Worm (Caenorhabditis elegans): ENCODE measurements around the gene Y81B9A.3.

DNA sequence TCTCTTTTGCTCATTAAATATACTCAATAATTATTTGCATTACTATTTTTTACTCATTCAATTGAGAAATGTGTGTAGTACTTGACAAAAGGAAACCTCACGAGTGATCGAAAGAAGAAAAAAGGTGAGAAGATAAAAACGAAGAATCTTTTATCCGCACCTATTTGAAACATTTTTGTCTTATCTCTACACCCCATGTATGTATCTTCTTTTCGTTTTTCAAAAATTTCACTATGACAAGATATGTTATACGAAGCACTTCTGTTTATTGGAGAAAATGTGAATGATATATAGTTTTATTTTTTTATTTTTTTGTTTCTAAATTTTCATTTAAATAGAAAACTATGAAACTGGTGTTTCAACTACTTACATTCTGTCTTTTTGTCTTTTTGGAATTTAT, 22.7 kb downstream of the Y81B9A.3 start:
- TF ChIP-seq lin-39 (tag; optimal IDR thresholded peaks at IDR 0.05): no peak
- TF ChIP-seq ceh-28 (tag; optimal IDR thresholded peaks at IDR 0.05): no peak
- TF ChIP-seq egl-27 (tag; optimal IDR thresholded peaks at IDR 0.05): no peak

Measured in whole organism, L3 larva.